Worm (Caenorhabditis elegans) whole organism, L1 larva: Measurements from ENCODE around the gene tbc-19.

Source experiments
- aly-2 ChIP-seq: fragments of 150-350 bp; optimal IDR thresholded peaks from 2 replicates; lab custom pipeline; 2014; ENCODE audit warnings: missing biosample characterization, missing genetic modification characterization
- ces-1 ChIP-seq: fragments of 150-350 bp; optimal IDR thresholded peaks from 2 replicates; lab custom pipeline; 2014; ENCODE audit warnings: missing biosample characterization, missing genetic modification reagents, missing genetic modification characterization
- nhr-237 ChIP-seq: fragments of 150-350 bp; optimal IDR thresholded peaks from 2 replicates; lab custom pipeline; 2014; ENCODE audit warnings: missing biosample characterization, missing genetic modification characterization
- skn-1 ChIP-seq: fragments of 150-350 bp; optimal IDR thresholded peaks from 2 replicates; lab custom pipeline; 2014; ENCODE audit warnings: missing biosample characterization, missing genetic modification characterization
- swsn-7 ChIP-seq: sonication (generic microtip); optimal IDR thresholded peaks from 2 replicates; lab custom pipeline; 2016; ENCODE audit warnings: missing genetic modification characterization, missing compliant biosample characterization
- unc-86 ChIP-seq: sonication (generic microtip); optimal IDR thresholded peaks from 2 replicates; lab custom pipeline; 2016; ENCODE audit warnings: missing genetic modification characterization, missing compliant biosample characterization
- ztf-11 ChIP-seq, 2 experiments: sonication (generic microtip); optimal IDR thresholded peaks; 2 replicates each; lab custom pipeline; 2016 to 2017; ENCODE audit warnings: missing genetic modification characterization in 2 of 2, missing biosample characterization in 1 of 2, missing compliant biosample characterization in 1 of 2

- TF ChIP-seq ces-1 (GFP tag; lab: Kevin White, UChicago) (no peak), swsn-7 (tag; lab: Kevin White, UChicago) (peak; percentile 26), ztf-11 (tag; optimal IDR thresholded peaks at IDR 0.05; lab: Kevin White, UChicago) (no peak), nhr-237 (tag; lab: Kevin White, UChicago) (no peak), aly-2 (tag; lab: Kevin White, UChicago) (peak; percentile 6), skn-1 (tag; lab: Kevin White, UChicago) (peak; percentile 38), unc-86 (tag; lab: Kevin White, UChicago) (no peak)
Measured at ce11 chrX:13977439-13978118, 34.7 kb downstream of the tbc-19 start, which contains the start of gene F48F7.6.
